Worm (Caenorhabditis elegans): ENCODE results near the gene srd-8.

Gene srd-8

ce11 chrIV:5604465-5604864 lies 40.9 kb downstream of the srd-8 start (continued):
- TF ChIP-seq F37D6.2 (tag; optimal IDR thresholded peaks at IDR 0.05) (peak; percentile 29), lin-29 (GFP tag; IDR thresholded peaks at IDR 0.05) (no peak), T20F7.1 (GFP tag; optimal IDR thresholded peaks at IDR 0.05) (peak; percentile 37), madf-5 (GFP tag; IDR thresholded peaks at IDR 0.05) (no peak), ceh-44 (GFP tag; IDR thresholded peaks at IDR 0.05) (no peak), aha-1 (tag) (peak; percentile 98), jun-1 (tag; optimal IDR thresholded peaks at IDR 0.05) (no peak), egl-43 (GFP tag; IDR thresholded peaks at IDR 0.05) (peak; percentile 41; the same call in 1 of the 2 replicates), Y75B8A.6 (GFP tag; IDR thresholded peaks at IDR 0.05) (no peak), F10B5.3 (tag; optimal IDR thresholded peaks at IDR 0.05) (no peak), ces-1 (GFP tag; optimal IDR thresholded peaks at IDR 0.05) (no peak), skn-1 (tag; optimal IDR thresholded peaks at IDR 0.05) (no peak), T26A8.4 (GFP tag; IDR thresholded peaks at IDR 0.05) (peak; percentile 54), nhr-28 (tag; optimal IDR thresholded peaks at IDR 0.05) (peak; percentile 51), tag-97 (GFP tag; IDR thresholded peaks at IDR 0.05) (0 out of 2 replicates have a peak, but pooled peaks have one; percentile 49), ceh-28 (tag; optimal IDR thresholded peaks at IDR 0.05) (no peak), gei-8 (GFP tag; optimal IDR thresholded peaks at IDR 0.05) (no peak), snpc-1.2 (GFP tag; IDR thresholded peaks at IDR 0.05) (no peak), tra-1 (GFP tag; IDR thresholded peaks at IDR 0.05) (no peak), zfp-3 (GFP tag; conservative IDR thresholded peaks at IDR 0.05) (no peak), ztf-7 (tag; optimal IDR thresholded peaks at IDR 0.05) (no peak), saeg-2 (GFP tag; IDR thresholded peaks at IDR 0.05) (0 out of 2 replicates have a peak, but pooled peaks have one; percentile 55), unc-130 (GFP tag; optimal IDR thresholded peaks at IDR 0.05) (no peak), snpc-4 (tag; optimal IDR thresholded peaks at IDR 0.05) (no peak), hif-1 (tag; optimal IDR thresholded peaks at IDR 0.05) (peak; percentile 83 to 97), mep-1 (tag; optimal IDR thresholded peaks at IDR 0.05) (peak; percentile 82), Y105C5A.15 (GFP tag; IDR thresholded peaks at IDR 0.05) (no peak)

ce11 chrIV:5603321-5603720 lies 42.1 kb downstream of the srd-8 start:
- TF ChIP-seq nhr-237 (tag; optimal IDR thresholded peaks at IDR 0.05) (no peak), Y105C5A.15 (GFP tag; IDR thresholded peaks at IDR 0.05) (no peak), spr-1 (tag; optimal IDR thresholded peaks at IDR 0.05) (no peak), nhr-11 (tag; optimal IDR thresholded peaks at IDR 0.05) (no peak), lin-39 (tag; optimal IDR thresholded peaks at IDR 0.05) (no peak), snpc-1.2 (GFP tag; IDR thresholded peaks at IDR 0.05) (0 out of 2 replicates have a peak, but pooled peaks have one; percentile 57), nhr-42 (GFP tag; IDR thresholded peaks at IDR 0.05) (no peak), zfp-3 (GFP tag; conservative IDR thresholded peaks at IDR 0.05) (no peak), nhr-6 (tag; optimal IDR thresholded peaks at IDR 0.05) (peak; percentile 49), aha-1 (tag) (no peak), ztf-7 (tag; optimal IDR thresholded peaks at IDR 0.05) (no peak), lim-7 (GFP tag; IDR thresholded peaks at IDR 0.05) (no peak), daf-16 (GFP tag; optimal IDR thresholded peaks at IDR 0.05) (no peak), daf-16 (tag; optimal IDR thresholded peaks at IDR 0.05) (peak; percentile 77), mxl-3 (GFP tag; optimal IDR thresholded peaks at IDR 0.05) (no peak), snpc-4 (tag; optimal IDR thresholded peaks at IDR 0.05) (no peak), pha-4 (GFP tag; IDR thresholded peaks at IDR 0.05) (no peak), pha-4 (tag; optimal IDR thresholded peaks at IDR 0.05) (peak; percentile 91), hmg-1.1 (GFP tag; IDR thresholded peaks at IDR 0.05) (0 out of 2 replicates have a peak, but pooled peaks have one; percentile 22), lsy-2 (tag; optimal IDR thresholded peaks at IDR 0.05) (peak in 1 of 2 experiments; percentile 14), ceh-82 (tag; optimal IDR thresholded peaks at IDR 0.05) (no peak), mes-2 (tag; optimal IDR thresholded peaks at IDR 0.05; ENCODE audit: poor library complexity, severe bottlenecking) (peak; percentile 27), dve-1 (tag; optimal IDR thresholded peaks at IDR 0.05; ENCODE audit: insufficient read depth) (peak; percentile 12), Y5F2A.4 (GFP tag; optimal IDR thresholded peaks at IDR 0.05) (no peak), hlh-30 (tag; optimal IDR thresholded peaks at IDR 0.05; ENCODE audit: insufficient read depth) (no peak), mdl-1 (tag; optimal IDR thresholded peaks at IDR 0.05) (no peak), hlh-11 (tag; optimal IDR thresholded peaks at IDR 0.05) (peak; percentile 5), skn-1 (tag; optimal IDR thresholded peaks at IDR 0.05) (no peak), nhr-111 (GFP tag; optimal IDR thresholded peaks at IDR 0.05) (no peak), vab-7 (GFP tag; IDR thresholded peaks at IDR 0.05) (no peak)

Data from whole organism, L4 larva.